Fruit fly (Drosophila melanogaster) whole organism, pupa: ENCODE measurements around the gene eIF2gamma.

Experiments
- CG13204 ChIP-seq: fragments of 200-800 bp; sonication (Bioruptor generic); optimal IDR thresholded peaks from 2 replicates; lab custom pipeline; 2018; ENCODE audit warnings: missing biosample characterization, mild to moderate bottlenecking, missing genetic modification characterization, moderate library complexity
- CG15710 ChIP-seq: fragments of 200-800 bp; sonication (Bioruptor generic); optimal IDR thresholded peaks from 2 replicates; lab custom pipeline; 2018; ENCODE audit warnings: missing biosample characterization, mild to moderate bottlenecking, missing genetic modification characterization, moderate library complexity
- CG17806 ChIP-seq: fragments of 200-800 bp; sonication (Bioruptor generic); optimal IDR thresholded peaks from 2 replicates; lab custom pipeline; 2018; ENCODE audit warnings: missing biosample characterization, mild to moderate bottlenecking, missing genetic modification characterization, moderate library complexity
- CG32121 ChIP-seq: fragments of 200-800 bp; sonication (Bioruptor generic); IDR thresholded peaks from 2 replicates; pipeline ENCODE4 v1.3.6; 2022; ENCODE audit warnings: missing biosample characterization, missing genetic modification characterization
- CG34367 ChIP-seq: fragments of 200-800 bp; sonication (Bioruptor generic); optimal IDR thresholded peaks from 2 replicates; lab custom pipeline; 2018; ENCODE audit warnings: missing biosample characterization, mild to moderate bottlenecking, missing genetic modification characterization
- CG4496 ChIP-seq: fragments of 200-800 bp; sonication (Bioruptor generic); IDR thresholded peaks from 3 replicates; pipeline ENCODE4 v1.3.6; 2022; ENCODE audit warnings: missing biosample characterization, missing genetic modification characterization
- CG8159 ChIP-seq: fragments of 200-800 bp; sonication (Bioruptor generic); optimal IDR thresholded peaks from 3 replicates; lab custom pipeline; 2018; ENCODE audit warnings: missing biosample characterization, mild to moderate bottlenecking, missing genetic modification characterization, moderate library complexity
- CG8301 ChIP-seq: fragments of 200-800 bp; sonication (Bioruptor generic); optimal IDR thresholded peaks from 2 replicates; lab custom pipeline; 2018; ENCODE audit warnings: missing biosample characterization, mild to moderate bottlenecking, missing genetic modification characterization
- CG9948 ChIP-seq: fragments of 200-800 bp; sonication (Bioruptor generic); optimal IDR thresholded peaks from 2 replicates; lab custom pipeline; 2018; ENCODE audit warnings: missing biosample characterization, mild to moderate bottlenecking, missing genetic modification characterization, moderate library complexity
- D1 ChIP-seq: fragments of 200-800 bp; sonication (Bioruptor generic); optimal IDR thresholded peaks from 2 replicates; lab custom pipeline; 2018; ENCODE audit warnings: missing biosample characterization, mild to moderate bottlenecking, missing genetic modification characterization, moderate library complexity
- EcR ChIP-seq: fragments of 200-800 bp; sonication (Bioruptor generic); optimal IDR thresholded peaks from 3 replicates; lab custom pipeline; 2019; ENCODE audit warnings: missing biosample characterization, missing genetic modification characterization, mild to moderate bottlenecking, moderate library complexity, missing genetic modification reagents
- fd96Ca ChIP-seq: fragments of 200-800 bp; sonication (Bioruptor generic); IDR thresholded peaks from 3 replicates; pipeline ENCODE4 v1.3.6; 2022; ENCODE audit warnings: missing biosample characterization, missing genetic modification characterization
- rn ChIP-seq: fragments of 200-800 bp; sonication (Bioruptor generic); IDR thresholded peaks from 2 replicates; pipeline ENCODE4 v1.3.6; 2022; ENCODE audit warnings: missing biosample characterization, missing genetic modification characterization

DNA sequence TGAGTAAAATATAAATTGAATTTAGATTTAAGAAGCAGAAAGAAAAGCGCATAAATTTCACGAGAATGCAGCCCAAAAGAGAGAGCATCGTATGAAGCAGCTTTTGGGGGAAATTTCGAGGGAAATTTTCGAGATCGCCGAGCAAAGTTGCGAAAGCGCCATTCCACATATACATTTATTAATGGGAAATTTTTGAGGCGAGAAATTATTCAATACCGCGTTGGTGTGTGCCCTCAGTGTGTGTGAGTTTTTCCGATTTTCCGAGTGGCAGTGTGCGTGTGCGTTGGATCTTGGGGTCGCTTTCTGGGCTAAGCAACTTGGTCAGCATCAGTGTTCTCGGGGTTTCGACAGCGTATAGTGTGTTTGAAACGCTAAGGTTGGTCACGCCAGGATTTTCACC is 46.7 kb upstream of the eIF2gamma start, which contains the start of gene Tm2:
- TF ChIP-seq CG8301 (tag; lab: Kevin White, UChicago) (no peak), EcR (no peak), CG4496 (GFP tag; lab: Robert Waterston, UW) (no peak), CG17806 (no peak), fd96Ca (GFP tag; lab: Robert Waterston, UW) (no peak), D1 (tag; lab: Kevin White, UChicago) (no peak), CG34367 (tag; lab: Kevin White, UChicago) (no peak), rn (GFP tag; lab: Robert Waterston, UW) (no peak), CG8159 (tag; lab: Kevin White, UChicago) (no peak), CG9948 (tag; lab: Kevin White, UChicago) (no peak), CG13204 (GFP tag; lab: Kevin White, UChicago) (no peak), CG15710 (tag; lab: Kevin White, UChicago) (no peak), CG32121 (GFP tag; lab: Robert Waterston, UW) (no peak)
